Fruit fly (Drosophila melanogaster) whole organism, embryonic: Measurements from ENCODE around the gene CG7551.

Source experiments
- Atf-2 ChIP-seq: fragments of 200-800 bp; sonication (Bioruptor generic); optimal IDR thresholded peaks from 2 replicates; lab custom pipeline; 2016; ENCODE audit warnings: missing biosample characterization, missing genetic modification characterization
- CG10147 ChIP-seq: fragments of 200-800 bp; sonication (Bioruptor generic); optimal IDR thresholded peaks from 2 replicates; lab custom pipeline; 2019; ENCODE audit warnings: missing biosample characterization, mild to moderate bottlenecking, missing genetic modification characterization, moderate library complexity
- CG10979 ChIP-seq: fragments of 200-800 bp; sonication (Bioruptor generic); optimal IDR thresholded peaks from 2 replicates; lab custom pipeline; 2018; ENCODE audit warnings: missing biosample characterization, mild to moderate bottlenecking, missing genetic modification characterization, moderate library complexity
- CG11695 ChIP-seq: fragments of 200-800 bp; sonication (Bioruptor generic); IDR thresholded peaks from 3 replicates; pipeline ENCODE4 v1.3.6; 2022; ENCODE audit warnings: missing biosample characterization, missing genetic modification characterization
- CG14667 ChIP-seq: fragments of 200-800 bp; sonication (Bioruptor generic); IDR thresholded peaks from 2 replicates; pipeline ENCODE4 v1.3.6; 2022; ENCODE audit warnings: missing biosample characterization, missing genetic modification characterization
- CG15479 ChIP-seq: fragments of 200-800 bp; sonication (Bioruptor generic); optimal IDR thresholded peaks from 3 replicates; lab custom pipeline; 2019; ENCODE audit warnings: missing biosample characterization, mild to moderate bottlenecking, missing genetic modification characterization, moderate library complexity
- CG15696 ChIP-seq: fragments of 200-800 bp; sonication (Bioruptor generic); optimal IDR thresholded peaks from 2 replicates; lab custom pipeline; 2019; ENCODE audit warnings: missing biosample characterization, mild to moderate bottlenecking, missing genetic modification characterization, moderate library complexity
- CG17186 ChIP-seq: fragments of 200-800 bp; sonication (Bioruptor generic); optimal IDR thresholded peaks from 3 replicates; lab custom pipeline; 2017; ENCODE audit warnings: missing biosample characterization, missing genetic modification reagents, missing genetic modification characterization
- CG17359 ChIP-seq: fragments of 200-800 bp; sonication (Bioruptor generic); optimal IDR thresholded peaks from 3 replicates; lab custom pipeline; 2018; ENCODE audit warnings: missing biosample characterization, mild to moderate bottlenecking, missing genetic modification characterization, moderate library complexity
- CG17568 ChIP-seq: fragments of 200-800 bp; sonication (Bioruptor generic); optimal IDR thresholded peaks from 2 replicates; lab custom pipeline; 2018; ENCODE audit warnings: missing biosample characterization, mild to moderate bottlenecking, missing genetic modification characterization, moderate library complexity
- CG18599 ChIP-seq: fragments of 200-800 bp; sonication (Bioruptor generic); optimal IDR thresholded peaks from 3 replicates; lab custom pipeline; 2017; ENCODE audit warnings: missing biosample characterization, missing genetic modification characterization, mild to moderate bottlenecking, moderate library complexity, missing genetic modification reagents
- CG31365 ChIP-seq: fragments of 200-800 bp; sonication (Bioruptor generic); optimal IDR thresholded peaks from 2 replicates; lab custom pipeline; 2018; ENCODE audit warnings: missing biosample characterization, mild to moderate bottlenecking, missing genetic modification characterization
- CG6654 ChIP-seq: fragments of 200-800 bp; sonication (Bioruptor generic); optimal IDR thresholded peaks from 2 replicates; lab custom pipeline; 2017; ENCODE audit warnings: missing biosample characterization, mild to moderate bottlenecking, missing genetic modification characterization
- CG8924 ChIP-seq: fragments of 200-800 bp; optimal IDR thresholded peaks from 3 replicates; lab custom pipeline; 2019; ENCODE audit warnings: missing biosample characterization, mild to moderate bottlenecking, missing genetic modification characterization, moderate library complexity
- CG9876 ChIP-seq: fragments of 200-800 bp; sonication (Bioruptor generic); optimal IDR thresholded peaks from 2 replicates; lab custom pipeline; 2016; ENCODE audit warnings: missing biosample characterization, missing genetic modification characterization
- Chrac-16 ChIP-seq: fragments of 200-800 bp; sonication (Bioruptor generic); optimal IDR thresholded peaks from 3 replicates; lab custom pipeline; 2016; ENCODE audit warnings: missing biosample characterization, missing genetic modification characterization
- Dip2 ChIP-seq: fragments of 200-800 bp; sonication (Bioruptor generic); IDR thresholded peaks from 2 replicates; pipeline ENCODE4 v1.3.6; 2022; ENCODE audit warnings: missing biosample characterization, missing genetic modification characterization
- Dip3 ChIP-seq: fragments of 200-800 bp; sonication (Bioruptor generic); optimal IDR thresholded peaks from 3 replicates; lab custom pipeline; 2016; ENCODE audit warnings: missing biosample characterization, missing genetic modification characterization
- Dll ChIP-seq: fragments of 200-800 bp; sonication (Bioruptor generic); IDR thresholded peaks from 4 replicates; pipeline ENCODE4 v1.3.6; 2022; ENCODE audit warnings: missing biosample characterization, missing genetic modification characterization; ENCODE audit not compliant: partially characterized antibody
- Dref ChIP-seq: fragments of 200-800 bp; sonication (Bioruptor generic); IDR thresholded peaks from 2 replicates; pipeline ENCODE4 v1.3.6; 2022; ENCODE audit warnings: missing biosample characterization, missing genetic modification characterization
- H15 ChIP-seq: fragments of 200-800 bp; sonication (Bioruptor generic); IDR thresholded peaks from 3 replicates; pipeline ENCODE4 v1.3.6; 2022; ENCODE audit warnings: missing biosample characterization, missing genetic modification characterization
- H2.0 ChIP-seq: fragments of 200-800 bp; sonication (Bioruptor generic); IDR thresholded peaks from 2 replicates; pipeline ENCODE4 v1.3.6; 2022; ENCODE audit warnings: missing biosample characterization, missing genetic modification characterization
- Hr39 ChIP-seq: fragments of >200 bp; optimal IDR thresholded peaks from 2 replicates; lab custom pipeline; 2017
- Hr78 ChIP-seq, 2 experiments: fragments of 200-800 bp in 1 of 2; fragments of >200 bp in 1 of 2; sonication (Bioruptor generic) in 1 of 2; optimal IDR thresholded peaks; 2 replicates each; lab custom pipeline; 2017 to 2019; ENCODE audit warnings: missing biosample characterization in 2 of 2, missing genetic modification characterization in 2 of 2, mild to moderate bottlenecking in 1 of 2, moderate library complexity in 1 of 2
- Lpt ChIP-seq: fragments of >200 bp; optimal IDR thresholded peaks from 2 replicates; lab custom pipeline; 2018; ENCODE audit warnings: missing biosample characterization, missing genetic modification characterization
- Poxn ChIP-seq: fragments of 200-800 bp; sonication (Bioruptor generic); IDR thresholded peaks from 2 replicates; pipeline ENCODE4 v1.3.6; 2022; ENCODE audit warnings: missing biosample characterization, missing genetic modification characterization
- Xrp1 ChIP-seq: fragments of 200-800 bp; sonication (Bioruptor generic); IDR thresholded peaks from 2 replicates; pipeline ENCODE4 v1.3.6; 2022; ENCODE audit warnings: missing biosample characterization, missing genetic modification characterization
- br ChIP-seq: fragments of >200 bp; optimal IDR thresholded peaks from 2 replicates; lab custom pipeline; 2017
- croc ChIP-seq: fragments of 200-800 bp; sonication (Bioruptor generic); conservative IDR thresholded peaks from 3 replicates; pipeline ENCODE4 v1.3.6; 2022; ENCODE audit warnings: missing biosample characterization, missing genetic modification characterization
- cwo ChIP-seq: fragments of 200-800 bp; sonication (Bioruptor generic); optimal IDR thresholded peaks from 3 replicates; lab custom pipeline; 2017; ENCODE audit warnings: missing biosample characterization, missing genetic modification characterization, mild to moderate bottlenecking, moderate library complexity, missing genetic modification reagents
- danr ChIP-seq: fragments of 200-800 bp; sonication (Bioruptor generic); IDR thresholded peaks from 2 replicates; pipeline ENCODE4 v1.3.6; 2022; ENCODE audit warnings: missing biosample characterization, missing genetic modification characterization
- fru ChIP-seq: fragments of >200 bp; optimal IDR thresholded peaks from 2 replicates; lab custom pipeline; 2017
- fu2 ChIP-seq: fragments of 200-800 bp; sonication (Bioruptor generic); optimal IDR thresholded peaks from 2 replicates; lab custom pipeline; 2016; ENCODE audit warnings: missing biosample characterization, missing genetic modification characterization
- gro ChIP-seq: fragments of 200-800 bp; sonication (Bioruptor generic); optimal IDR thresholded peaks from 2 replicates; lab custom pipeline; 2016; ENCODE audit warnings: missing biosample characterization, missing genetic modification characterization
- klu ChIP-seq: fragments of 200-800 bp; sonication (Bioruptor generic); IDR thresholded peaks from 2 replicates; pipeline ENCODE4 v1.3.6; 2022; ENCODE audit warnings: missing biosample characterization, missing genetic modification characterization
- kni ChIP-seq: fragments of 200-800 bp; sonication (Bioruptor generic); optimal IDR thresholded peaks from 3 replicates; lab custom pipeline; 2017; ENCODE audit warnings: mild to moderate bottlenecking, missing biosample characterization, missing genetic modification reagents, missing genetic modification characterization
- lab ChIP-seq: fragments of 200-800 bp; sonication (Bioruptor generic); optimal IDR thresholded peaks from 3 replicates; lab custom pipeline; 2017; ENCODE audit warnings: missing biosample characterization, missing genetic modification characterization, mild to moderate bottlenecking, moderate library complexity, missing genetic modification reagents
- lov ChIP-seq, 2 experiments: fragments of 200-800 bp in 1 of 2; fragments of >200 bp in 1 of 2; sonication (Bioruptor generic) in 1 of 2; IDR thresholded peaks in 1 of 2; optimal IDR thresholded peaks in 1 of 2; 2 replicates in 1 of 2; 3 replicates in 1 of 2; pipeline versions ENCODE4 v1.3.6 to Lab custom; 2017 to 2022; ENCODE audit warnings: missing biosample characterization in 1 of 2, missing genetic modification characterization in 1 of 2
- nmo ChIP-seq: fragments of 200-800 bp; sonication (Bioruptor generic); optimal IDR thresholded peaks from 2 replicates; lab custom pipeline; 2018; ENCODE audit warnings: missing biosample characterization, mild to moderate bottlenecking, missing genetic modification characterization, moderate library complexity
- oc ChIP-seq: fragments of 200-800 bp; sonication (Bioruptor generic); optimal IDR thresholded peaks from 2 replicates; lab custom pipeline; 2018; ENCODE audit warnings: missing biosample characterization, mild to moderate bottlenecking, missing genetic modification characterization, moderate library complexity
- schlank ChIP-seq: fragments of 200-800 bp; sonication (Bioruptor generic); optimal IDR thresholded peaks from 2 replicates; lab custom pipeline; 2018; ENCODE audit warnings: missing biosample characterization, mild to moderate bottlenecking, missing genetic modification characterization
- seq ChIP-seq: fragments of 200-800 bp; sonication (Bioruptor generic); IDR thresholded peaks from 2 replicates; pipeline ENCODE4 v1.3.6; 2022; ENCODE audit warnings: missing biosample characterization, missing genetic modification characterization
- sna ChIP-seq: fragments of 200-800 bp; sonication (Bioruptor generic); IDR thresholded peaks from 2 replicates; pipeline ENCODE4 v1.3.6; 2022; ENCODE audit warnings: missing biosample characterization, missing genetic modification characterization; ENCODE audit not compliant: partially characterized antibody
- tio ChIP-seq: fragments of 200-800 bp; sonication (Bioruptor generic); optimal IDR thresholded peaks from 2 replicates; lab custom pipeline; 2017; ENCODE audit warnings: missing biosample characterization, missing genetic modification characterization, inconsistent platforms
- trem ChIP-seq: fragments of 200-800 bp; optimal IDR thresholded peaks from 3 replicates; lab custom pipeline; 2019; ENCODE audit warnings: missing biosample characterization, mild to moderate bottlenecking, missing genetic modification characterization, moderate library complexity
- ttk ChIP-seq: fragments of 200-800 bp; sonication (Bioruptor generic); IDR thresholded peaks from 2 replicates; pipeline ENCODE4 v2.1.2; 2022; ENCODE audit warnings: missing biosample characterization, missing genetic modification characterization
- tx ChIP-seq: fragments of 200-800 bp; sonication (Bioruptor generic); optimal IDR thresholded peaks from 2 replicates; lab custom pipeline; 2016; ENCODE audit warnings: missing biosample characterization, missing genetic modification characterization
- vnd ChIP-seq: fragments of 200-800 bp; sonication (Bioruptor generic); IDR thresholded peaks from 3 replicates; pipeline ENCODE4 v1.3.6; 2022; ENCODE audit warnings: missing biosample characterization, missing genetic modification characterization; ENCODE audit not compliant: partially characterized antibody
- wdn ChIP-seq: fragments of 200-800 bp; sonication (Bioruptor generic); IDR thresholded peaks from 2 replicates; pipeline ENCODE4 v1.3.6; 2022; ENCODE audit warnings: missing biosample characterization, missing genetic modification characterization
- wor ChIP-seq: fragments of 200-800 bp; sonication (Bioruptor generic); IDR thresholded peaks from 2 replicates; pipeline ENCODE4 v1.3.6; 2022; ENCODE audit warnings: missing biosample characterization, missing genetic modification characterization

Gene CG7551

DNA sequence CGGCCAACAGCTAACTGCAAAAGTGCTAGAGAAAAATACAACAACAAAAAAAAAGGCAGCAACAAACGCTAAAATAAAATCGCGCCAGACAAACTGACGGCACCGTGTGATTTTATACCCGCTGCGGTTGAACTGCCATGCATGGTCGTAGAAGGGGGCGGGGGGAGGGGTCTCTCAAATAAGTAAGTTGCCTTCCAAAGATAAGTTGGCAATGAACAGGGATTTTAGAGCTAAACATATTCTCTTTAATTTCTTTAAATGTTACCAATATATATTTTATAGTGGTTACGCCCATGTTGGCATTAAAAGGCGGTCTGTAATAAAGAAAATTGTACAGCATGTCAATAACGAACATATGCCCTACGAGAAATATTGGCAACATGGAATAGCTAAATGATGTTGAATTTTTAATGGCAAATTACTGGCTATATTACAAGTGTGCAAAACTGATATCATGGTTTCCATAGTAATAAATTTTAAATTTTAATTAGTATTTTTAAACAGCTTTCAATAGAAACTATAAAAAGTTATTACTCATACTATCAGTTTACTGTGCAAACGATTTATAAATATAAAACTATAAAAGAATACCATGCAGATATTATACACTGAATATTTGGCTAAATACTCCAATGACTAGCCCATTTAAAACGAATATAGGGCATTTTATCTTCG, 26.9 kb upstream of the CG7551 start (continued):
- TF ChIP-seq lov (optimal IDR thresholded peaks at IDR 0.05; lab: Kevin White, UChicago) (no peak), lov (GFP tag; IDR thresholded peaks at IDR 0.05; lab: Robert Waterston, UW) (no peak), CG17359 (tag; lab: Kevin White, UChicago) (peak; percentile 83), nmo (GFP tag; lab: Kevin White, UChicago) (peak; percentile 71), gro (GFP tag; lab: Kevin White, UChicago) (peak; percentile 44), cwo (GFP tag; lab: Kevin White, UChicago) (peak; percentile 48), vnd (no peak), schlank (peak; percentile 52), CG6654 (GFP tag; lab: Kevin White, UChicago) (no peak), croc (GFP tag; lab: Robert Waterston, UW) (no peak), CG10979 (no peak), oc (tag; lab: Kevin White, UChicago) (peak; percentile 71), kni (GFP tag; lab: Kevin White, UChicago) (no peak), CG14667 (peak; percentile 46; the same call in 1 of the 2 replicates), lab (peak; percentile 69), Dip2 (GFP tag; lab: Robert Waterston, UW) (no peak), br (lab: Kevin White, UChicago) (no peak), Dref (GFP tag; lab: Robert Waterston, UW) (no peak), CG31365 (tag; lab: Kevin White, UChicago) (no peak), danr (GFP tag; lab: Robert Waterston, UW) (peak; percentile 69), CG15479 (GFP tag; lab: Kevin White, UChicago) (no peak), sna (GFP tag; lab: Robert Waterston, UW) (no peak), H2.0 (GFP tag; lab: Robert Waterston, UW) (peak; percentile 84), Dll (GFP tag; lab: Robert Waterston, UW) (no peak), Dip3 (peak; percentile 64), CG17568 (GFP tag; lab: Kevin White, UChicago) (peak; percentile 61), ttk (GFP tag; lab: Robert Waterston, UW) (peak; percentile 76), CG11695 (GFP tag; lab: Robert Waterston, UW) (0 out of 3 replicates have a peak, but pooled peaks have one; percentile 52), CG17186 (GFP tag; lab: Kevin White, UChicago) (no peak), Atf-2 (GFP tag; lab: Kevin White, UChicago) (peak; percentile 22), CG8924 (tag; lab: Kevin White, UChicago) (peak; percentile 36), Hr39 (lab: Kevin White, UChicago) (no peak), Xrp1 (peak; percentile 55; the same call in 1 of the 2 replicates), trem (tag; lab: Kevin White, UChicago) (peak; percentile 27), tio (peak; percentile 65), fu2 (GFP tag; lab: Kevin White, UChicago) (peak; percentile 48), tx (GFP tag; lab: Kevin White, UChicago) (peak; percentile 52), wor (GFP tag; lab: Robert Waterston, UW) (peak; percentile 69), CG18599 (GFP tag; lab: Kevin White, UChicago) (peak; percentile 42), CG9876 (GFP tag; lab: Kevin White, UChicago) (peak; percentile 9), CG10147 (no peak), CG15696 (tag; lab: Kevin White, UChicago) (peak; percentile 20), fru (lab: Kevin White, UChicago) (no peak), seq (GFP tag; lab: Robert Waterston, UW) (peak; percentile 74), Lpt (GFP tag; lab: Kevin White, UChicago) (no peak), H15 (GFP tag; lab: Robert Waterston, UW) (peak; percentile 73), Poxn (GFP tag; lab: Robert Waterston, UW) (0 out of 2 replicates have a peak, but pooled peaks have one; percentile 50), wdn (GFP tag; lab: Robert Waterston, UW) (0 out of 2 replicates have a peak, but pooled peaks have one; percentile 19), Chrac-16 (GFP tag; lab: Kevin White, UChicago) (peak; percentile 80), klu (GFP tag; lab: Robert Waterston, UW) (peak; percentile 65; the same call in 1 of the 2 replicates), Hr78 (GFP tag; optimal IDR thresholded peaks at IDR 0.05; lab: Kevin White, UChicago) (no peak)
